Worm (Caenorhabditis elegans) whole organism, L3 larva: Measurements from ENCODE around the gene phy-3.
A peak's percentile ranks its signal among the peaks of the same experiment; 100 is the strongest.

ENCODE experiments used
- R02D3.7 ChIP-seq: fragments of 150-350 bp; optimal IDR thresholded peaks from 2 replicates; lab custom pipeline; 2014; ENCODE audit warnings: missing biosample characterization, missing genetic modification characterization
- ZK546.5 ChIP-seq: sonication (generic microtip); optimal IDR thresholded peaks from 2 replicates; lab custom pipeline; 2017; ENCODE audit warnings: missing biosample characterization, missing genetic modification characterization
- ama-1 ChIP-seq: fragments of 150-350 bp; optimal IDR thresholded peaks from 2 replicates; lab custom pipeline; 2018
- ceh-16 ChIP-seq: sonication (generic microtip); optimal IDR thresholded peaks from 2 replicates; lab custom pipeline; 2017; ENCODE audit warnings: missing biosample characterization, missing genetic modification characterization
- ceh-28 ChIP-seq: fragments of 150-350 bp; optimal IDR thresholded peaks from 2 replicates; lab custom pipeline; 2014; ENCODE audit warnings: missing biosample characterization, missing genetic modification reagents, missing genetic modification characterization
- ceh-82 ChIP-seq: fragments of 150-350 bp; optimal IDR thresholded peaks from 2 replicates; lab custom pipeline; 2014; ENCODE audit warnings: missing biosample characterization, missing genetic modification characterization
- daf-12 ChIP-seq: fragments of 150-350 bp; optimal IDR thresholded peaks from 2 replicates; lab custom pipeline; 2014; ENCODE audit warnings: missing biosample characterization, missing genetic modification reagents, missing genetic modification characterization
- egl-27 ChIP-seq: sonication (generic microtip); optimal IDR thresholded peaks from 4 replicates; lab custom pipeline; 2017; ENCODE audit warnings: missing biosample characterization, missing genetic modification reagents, missing genetic modification characterization
- egl-5 ChIP-seq: fragments of 150-350 bp; optimal IDR thresholded peaks from 2 replicates; lab custom pipeline; 2017; ENCODE audit warnings: missing biosample characterization, missing genetic modification reagents, missing genetic modification characterization, inconsistent platforms
- elt-2 ChIP-seq: sonication (generic microtip); optimal IDR thresholded peaks from 2 replicates; lab custom pipeline; 2016; ENCODE audit warnings: missing genetic modification reagents, mild to moderate bottlenecking, missing genetic modification characterization, missing compliant biosample characterization
- elt-3 ChIP-seq, 3 experiments: fragments of 150-350 bp in 1 of 3; sonication (generic microtip) in 2 of 3; optimal IDR thresholded peaks; 2 replicates in 2 of 3; 4 replicates in 1 of 3; lab custom pipeline; 2014 to 2017; ENCODE audit warnings: missing biosample characterization in 3 of 3, missing genetic modification characterization in 3 of 3
- fkh-10 ChIP-seq: sonication (generic microtip); optimal IDR thresholded peaks from 2 replicates; lab custom pipeline; 2017; ENCODE audit warnings: missing biosample characterization, missing genetic modification reagents, missing genetic modification characterization
- fkh-2 ChIP-seq: fragments of 150-350 bp; optimal IDR thresholded peaks from 2 replicates; lab custom pipeline; 2014; ENCODE audit warnings: missing biosample characterization, missing genetic modification reagents, missing genetic modification characterization
- fos-1 ChIP-seq: fragments of 150-350 bp; optimal IDR thresholded peaks from 2 replicates; lab custom pipeline; 2014; ENCODE audit warnings: missing biosample characterization, missing genetic modification characterization
- hmg-11 ChIP-seq: sonication (generic microtip); optimal IDR thresholded peaks from 2 replicates; lab custom pipeline; 2016; ENCODE audit warnings: missing genetic modification characterization, missing compliant biosample characterization
- jun-1 ChIP-seq: fragments of 150-350 bp; optimal IDR thresholded peaks from 2 replicates; lab custom pipeline; 2014; ENCODE audit warnings: missing biosample characterization, missing genetic modification reagents, missing genetic modification characterization
- lin-15B ChIP-seq: fragments of 150-350 bp; optimal IDR thresholded peaks from 2 replicates; lab custom pipeline; 2014; ENCODE audit warnings: missing biosample characterization, missing genetic modification characterization
- lin-39 ChIP-seq: fragments of 150-350 bp; optimal IDR thresholded peaks from 2 replicates; lab custom pipeline; 2018; ENCODE audit warnings: missing biosample characterization, missing genetic modification reagents, missing genetic modification characterization
- lsy-12 ChIP-seq: sonication (generic microtip); optimal IDR thresholded peaks from 2 replicates; lab custom pipeline; 2016; ENCODE audit warnings: mild to moderate bottlenecking, missing genetic modification characterization, missing compliant biosample characterization
- mdl-1 ChIP-seq: fragments of 150-350 bp; optimal IDR thresholded peaks from 2 replicates; lab custom pipeline; 2014; ENCODE audit warnings: missing biosample characterization, missing genetic modification characterization
- mml-1 ChIP-seq: fragments of 150-350 bp; sonication (generic microtip); optimal IDR thresholded peaks from 3 replicates; lab custom pipeline; 2014; ENCODE audit warnings: missing biosample characterization, missing genetic modification characterization
- nfya-1 ChIP-seq: sonication (generic microtip); optimal IDR thresholded peaks from 2 replicates; lab custom pipeline; 2017; ENCODE audit warnings: missing genetic modification characterization, mild to moderate bottlenecking, missing compliant biosample characterization, antibody characterized with exemption, moderate library complexity; ENCODE audit not compliant: insufficient read depth
- nhr-11 ChIP-seq: fragments of 150-350 bp; optimal IDR thresholded peaks from 2 replicates; lab custom pipeline; 2014; ENCODE audit warnings: missing biosample characterization, missing genetic modification characterization
- nhr-12 ChIP-seq: fragments of 150-350 bp; optimal IDR thresholded peaks from 2 replicates; lab custom pipeline; 2014; ENCODE audit warnings: missing biosample characterization, missing genetic modification characterization
- nhr-23 ChIP-seq: fragments of 150-350 bp; optimal IDR thresholded peaks from 2 replicates; lab custom pipeline; 2014; ENCODE audit warnings: missing biosample characterization, missing genetic modification reagents, missing genetic modification characterization
- nhr-25 ChIP-seq: sonication (generic microtip); optimal IDR thresholded peaks from 2 replicates; lab custom pipeline; 2017; ENCODE audit warnings: missing biosample characterization, missing genetic modification characterization
- nhr-28 ChIP-seq: fragments of 150-350 bp; optimal IDR thresholded peaks from 2 replicates; lab custom pipeline; 2014; ENCODE audit warnings: missing biosample characterization, missing genetic modification characterization
- nhr-43 ChIP-seq: sonication (generic microtip); optimal IDR thresholded peaks from 2 replicates; lab custom pipeline; 2016; ENCODE audit warnings: mild to moderate bottlenecking, missing genetic modification characterization, missing compliant biosample characterization; ENCODE audit not compliant: poor library complexity, severe bottlenecking
- nhr-67 ChIP-seq: fragments of 150-350 bp; optimal IDR thresholded peaks from 2 replicates; lab custom pipeline; 2014; ENCODE audit warnings: missing biosample characterization, missing genetic modification characterization
- nhr-76 ChIP-seq: fragments of 150-350 bp; sonication (generic microtip); optimal IDR thresholded peaks from 5 replicates; lab custom pipeline; 2014; ENCODE audit warnings: missing biosample characterization, missing genetic modification characterization
- nhr-77 ChIP-seq: fragments of 150-350 bp; optimal IDR thresholded peaks from 2 replicates; lab custom pipeline; 2014; ENCODE audit warnings: missing biosample characterization, missing genetic modification characterization
- pha-4 ChIP-seq: fragments of 150-350 bp; optimal IDR thresholded peaks from 2 replicates; lab custom pipeline; 2014; ENCODE audit warnings: missing biosample characterization, missing genetic modification reagents, missing genetic modification characterization
- pqm-1 ChIP-seq: fragments of 150-350 bp; optimal IDR thresholded peaks from 2 replicates; lab custom pipeline; 2017; ENCODE audit warnings: missing biosample characterization, missing genetic modification characterization, inconsistent platforms
- skn-1 ChIP-seq: fragments of 150-350 bp; optimal IDR thresholded peaks from 2 replicates; lab custom pipeline; 2014; ENCODE audit warnings: missing biosample characterization, missing genetic modification characterization
- snpc-4 ChIP-seq: fragments of 150-350 bp; optimal IDR thresholded peaks from 2 replicates; lab custom pipeline; 2014; ENCODE audit warnings: missing biosample characterization, missing genetic modification characterization
- tbx-2 ChIP-seq: sonication (generic microtip); optimal IDR thresholded peaks from 2 replicates; lab custom pipeline; 2016; ENCODE audit warnings: mild to moderate bottlenecking, missing genetic modification characterization, missing compliant biosample characterization
- unc-62 ChIP-seq: fragments of 150-350 bp; sonication (generic microtip); optimal IDR thresholded peaks from 4 replicates; lab custom pipeline; 2014; ENCODE audit warnings: missing biosample characterization, missing genetic modification reagents, missing genetic modification characterization
- ztf-4 ChIP-seq: fragments of 150-350 bp; optimal IDR thresholded peaks from 2 replicates; lab custom pipeline; 2014; ENCODE audit warnings: missing biosample characterization, missing genetic modification characterization

The phy-3 gene

ce11 chrV:16793312-16793711 is 39.7 kb upstream of the phy-3 start:
- no peak for TF ChIP-seq tbx-2
- TF ChIP-seq snpc-4 (tag; lab: Kevin White, UChicago): no peak
- no peak for TF ChIP-seq nhr-25
- TF ChIP-seq lin-15B: no peak
- no peak for TF ChIP-seq hmg-11 (tag; lab: Kevin White, UChicago)
- no peak for TF ChIP-seq fos-1
- no peak for TF ChIP-seq nhr-76 (tag; lab: Kevin White, UChicago)
- TF ChIP-seq nhr-28 (tag; lab: Kevin White, UChicago): no peak
- TF ChIP-seq pqm-1 (tag; lab: Kevin White, UChicago): no peak
- no peak for TF ChIP-seq ceh-82
- TF ChIP-seq elt-2: no peak
- no peak for TF ChIP-seq daf-12 (tag; lab: Kevin White, UChicago)
- no peak for TF ChIP-seq ceh-28
- no peak for TF ChIP-seq nhr-43 (tag; lab: Kevin White, UChicago)
- TF ChIP-seq pha-4: no peak
- no peak for TF ChIP-seq lsy-12
- no peak for TF ChIP-seq elt-3 (tag; optimal IDR thresholded peaks at IDR 0.05; lab: Kevin White, UChicago)
- no peak for TF ChIP-seq nhr-11

- TF ChIP-seq R02D3.7 (tag; lab: Kevin White, UChicago) (no peak), fkh-10 (no peak), egl-27 (tag; lab: Kevin White, UChicago) (no peak), egl-5 (tag; lab: Kevin White, UChicago) (no peak), unc-62 (GFP tag; lab: Kevin White, UChicago) (no peak), elt-3 (tag; optimal IDR thresholded peaks at IDR 0.05; lab: Kevin White, UChicago) (no peak), lin-39 (tag; lab: Kevin White, UChicago) (no peak), mdl-1 (tag; lab: Kevin White, UChicago) (no peak), nhr-76 (tag; lab: Kevin White, UChicago) (no peak), tbx-2 (no peak), ZK546.5 (tag; lab: Kevin White, UChicago) (no peak), ceh-16 (tag; lab: Kevin White, UChicago) (no peak), lsy-12 (no peak), fkh-2 (tag; lab: Kevin White, UChicago) (no peak), mml-1 (tag; lab: Kevin White, UChicago) (no peak), nhr-77 (no peak)
These were observed 38.9 kb upstream of the phy-3 start for ce11 chrV:16794079-16794478.

- TF ChIP-seq elt-2 (peak; percentile 28), mdl-1 (tag; lab: Kevin White, UChicago) (no peak), tbx-2 (no peak), nhr-12 (no peak), nfya-1 (tag; lab: Kevin White, UChicago) (peak; percentile 87), fkh-10 (peak; percentile 47), skn-1 (tag; lab: Kevin White, UChicago) (no peak), hmg-11 (tag; lab: Kevin White, UChicago) (peak; percentile 48), egl-27 (tag; lab: Kevin White, UChicago) (no peak), jun-1 (tag; lab: Kevin White, UChicago) (peak; percentile 30), pha-4 (peak; percentile 80), nhr-23 (peak; percentile 78), R02D3.7 (tag; lab: Kevin White, UChicago) (peak; percentile 2), ama-1 (peak; percentile 30), nhr-25 (peak; percentile 37), daf-12 (tag; lab: Kevin White, UChicago) (no peak), fos-1 (no peak), unc-62 (GFP tag; lab: Kevin White, UChicago) (no peak), lin-15B (peak; percentile 54), lsy-12 (peak; percentile 15), snpc-4 (tag; lab: Kevin White, UChicago) (peak; percentile 92)
- TF ChIP-seq, all 47 proteins: peak for 13
These were observed 38.1 kb upstream of the phy-3 start, which contains the start of the genes ctps-1 and pus-1 for ce11 chrV:16794828-16795354. Gene ctps-1 (plus strand): TSS chrV:16794878. Gene pus-1 (minus strand): TSS chrV:16794952.

ce11 chrV:16800484-16800883 is 32.5 kb upstream of the phy-3 start:
- peak; percentile 50 for TF ChIP-seq lin-39 (tag; lab: Kevin White, UChicago)
- TF ChIP-seq lin-15B: no peak
- TF ChIP-seq ceh-28: peak; percentile 16
- no peak for TF ChIP-seq nhr-67 (tag; lab: Kevin White, UChicago)
- no peak for TF ChIP-seq nhr-23
- TF ChIP-seq ztf-4 (tag; lab: Kevin White, UChicago): no peak
- no peak for TF ChIP-seq nhr-12
